Worm (Caenorhabditis elegans) whole organism, L4 larva: ENCODE results near the gene dhc-4.

ENCODE experiments used
- aly-2 ChIP-seq: sonication (generic microtip); optimal IDR thresholded peaks from 2 replicates; lab custom pipeline; 2018; ENCODE audit warnings: missing biosample characterization, missing genetic modification characterization
- ama-1 ChIP-seq: fragments of 150-350 bp; optimal IDR thresholded peaks from 2 replicates; lab custom pipeline; 2014; ENCODE audit warnings: inconsistent platforms, mixed read lengths
- fos-1 ChIP-seq: fragments of 150-350 bp; optimal IDR thresholded peaks from 2 replicates; lab custom pipeline; 2014; ENCODE audit warnings: missing biosample characterization, missing genetic modification characterization
- lim-7 ChIP-seq: fragments of 200-800 bp; sonication (Bioruptor generic); IDR thresholded peaks from 2 replicates; pipeline ENCODE4 v1.3.6; 2022; ENCODE audit warnings: missing genetic modification characterization, missing compliant biosample characterization
- mep-1 ChIP-seq: fragments of 150-350 bp; sonication (generic microtip); optimal IDR thresholded peaks from 3 replicates; lab custom pipeline; 2014; ENCODE audit warnings: missing biosample characterization, missing genetic modification characterization
- mxl-2 ChIP-seq: fragments of 200-800 bp; sonication (Bioruptor generic); conservative IDR thresholded peaks from 2 replicates; pipeline ENCODE4 v1.3.6; 2022; ENCODE audit warnings: missing genetic modification reagents, missing genetic modification characterization, missing compliant biosample characterization
- nhr-102 ChIP-seq: sonication (generic microtip); optimal IDR thresholded peaks from 2 replicates; lab custom pipeline; 2016; ENCODE audit warnings: mild to moderate bottlenecking, missing genetic modification characterization, moderate library complexity, missing compliant biosample characterization
- nhr-41 ChIP-seq: fragments of 200-800 bp; sonication (Bioruptor generic); IDR thresholded peaks from 2 replicates; pipeline ENCODE4 v1.3.6; 2022; ENCODE audit warnings: missing genetic modification reagents, missing genetic modification characterization, missing compliant biosample characterization
- php-3 ChIP-seq: fragments of 200-800 bp; sonication (Bioruptor generic); IDR thresholded peaks from 2 replicates; pipeline ENCODE4 v1.3.6; 2022; ENCODE audit warnings: missing genetic modification reagents, missing genetic modification characterization, missing compliant biosample characterization
- snpc-4 ChIP-seq: fragments of 150-350 bp; optimal IDR thresholded peaks from 2 replicates; lab custom pipeline; 2014; ENCODE audit warnings: missing biosample characterization, missing genetic modification characterization
- unc-130 ChIP-seq: sonication (generic microtip); optimal IDR thresholded peaks from 2 replicates; lab custom pipeline; 2016; ENCODE audit warnings: missing genetic modification reagents, missing genetic modification characterization, missing compliant biosample characterization
- unc-39 ChIP-seq: sonication (generic microtip); optimal IDR thresholded peaks from 2 replicates; lab custom pipeline; 2017; ENCODE audit warnings: missing biosample characterization, missing genetic modification characterization

ce11 chrIII:10995156-10995555, 25.4 kb downstream of the dhc-4 start, which contains the start of gene dmsr-5:
- TF ChIP-seq mep-1 (tag; lab: Kevin White, UChicago) = no peak
- no peak for TF ChIP-seq lim-7 (GFP tag; lab: Robert Waterston, UW)
- no peak for TF ChIP-seq fos-1 (tag; lab: Kevin White, UChicago)
- TF ChIP-seq aly-2 = no peak
- no peak for TF ChIP-seq php-3 (GFP tag; lab: Robert Waterston, UW)
- no peak for TF ChIP-seq unc-130 (GFP tag; lab: Kevin White, UChicago)
- TF ChIP-seq nhr-41 (GFP tag; lab: Robert Waterston, UW) = no peak
- TF ChIP-seq unc-39 (tag; lab: Kevin White, UChicago) = no peak
- TF ChIP-seq mxl-2 (GFP tag; lab: Robert Waterston, UW) = no peak
- no peak for TF ChIP-seq ama-1 (lab: Kevin White, UChicago)
- no peak for TF ChIP-seq nhr-102
- TF ChIP-seq snpc-4 (tag; lab: Kevin White, UChicago) = no peak
